Fruit fly (Drosophila melanogaster) whole organism, embryonic: ENCODE results near the gene Papss.
A peak's percentile ranks its signal among the peaks of the same experiment; 100 is the strongest.

Source experiments
- CG10431 ChIP-seq: fragments of 200-800 bp; sonication (Bioruptor generic); optimal IDR thresholded peaks from 3 replicates; lab custom pipeline; 2018; ENCODE audit warnings: missing biosample characterization, mild to moderate bottlenecking, missing genetic modification characterization
- CG10654 ChIP-seq: fragments of 200-800 bp; sonication (Bioruptor generic); optimal IDR thresholded peaks from 2 replicates; lab custom pipeline; 2016; ENCODE audit warnings: missing biosample characterization, missing genetic modification characterization
- CG10979 ChIP-seq: fragments of 200-800 bp; sonication (Bioruptor generic); optimal IDR thresholded peaks from 2 replicates; lab custom pipeline; 2018; ENCODE audit warnings: missing biosample characterization, mild to moderate bottlenecking, missing genetic modification characterization, moderate library complexity
- CG11398 ChIP-seq: fragments of 200-800 bp; sonication (Bioruptor generic); optimal IDR thresholded peaks from 2 replicates; lab custom pipeline; 2016; ENCODE audit warnings: missing biosample characterization, missing genetic modification characterization
- CG12942 ChIP-seq: fragments of 200-800 bp; sonication (Bioruptor generic); optimal IDR thresholded peaks from 3 replicates; lab custom pipeline; 2016; ENCODE audit warnings: missing biosample characterization, missing genetic modification characterization
- CG13123 ChIP-seq: fragments of 200-800 bp; sonication (Bioruptor generic); optimal IDR thresholded peaks from 2 replicates; lab custom pipeline; 2016; ENCODE audit warnings: missing biosample characterization, missing genetic modification characterization
- CG15479 ChIP-seq: fragments of 200-800 bp; sonication (Bioruptor generic); optimal IDR thresholded peaks from 3 replicates; lab custom pipeline; 2019; ENCODE audit warnings: missing biosample characterization, mild to moderate bottlenecking, missing genetic modification characterization, moderate library complexity
- CG16779 ChIP-seq: fragments of 200-800 bp; sonication (Bioruptor generic); IDR thresholded peaks from 2 replicates; pipeline ENCODE4 v1.3.6; 2022; ENCODE audit warnings: missing biosample characterization, missing genetic modification characterization
- CG17385 ChIP-seq: fragments of 200-800 bp; sonication (Bioruptor generic); optimal IDR thresholded peaks from 3 replicates; lab custom pipeline; 2018; ENCODE audit warnings: missing biosample characterization, mild to moderate bottlenecking, missing genetic modification characterization
- CG17612 ChIP-seq: fragments of 200-800 bp; sonication (Bioruptor generic); IDR thresholded peaks from 2 replicates; pipeline ENCODE4 v1.3.6; 2022; ENCODE audit warnings: missing biosample characterization, missing genetic modification characterization
- CG18599 ChIP-seq: fragments of 200-800 bp; sonication (Bioruptor generic); optimal IDR thresholded peaks from 3 replicates; lab custom pipeline; 2017; ENCODE audit warnings: missing biosample characterization, missing genetic modification characterization, mild to moderate bottlenecking, moderate library complexity, missing genetic modification reagents
- CG2875 ChIP-seq: fragments of 200-800 bp; sonication (Bioruptor generic); optimal IDR thresholded peaks from 2 replicates; lab custom pipeline; 2017; ENCODE audit warnings: missing biosample characterization, mild to moderate bottlenecking, missing genetic modification characterization, missing genetic modification reagents
- CG2889 ChIP-seq: fragments of 200-800 bp; sonication (Bioruptor generic); IDR thresholded peaks from 3 replicates; pipeline ENCODE4 v1.3.6; 2022; ENCODE audit warnings: missing biosample characterization, missing genetic modification characterization
- CG30431 ChIP-seq: fragments of 200-800 bp; sonication (Bioruptor generic); optimal IDR thresholded peaks from 2 replicates; lab custom pipeline; 2017; ENCODE audit warnings: missing biosample characterization, missing genetic modification characterization
- CG33557 ChIP-seq: fragments of 200-800 bp; sonication (Bioruptor generic); optimal IDR thresholded peaks from 2 replicates; lab custom pipeline; 2019; ENCODE audit warnings: missing biosample characterization, mild to moderate bottlenecking, missing genetic modification characterization, moderate library complexity
- CG34224 ChIP-seq: fragments of 200-800 bp; sonication (Bioruptor generic); IDR thresholded peaks from 3 replicates; pipeline ENCODE4 v1.3.6; 2022; ENCODE audit warnings: missing biosample characterization, missing genetic modification characterization; ENCODE audit not compliant: partially characterized antibody
- CG3847 ChIP-seq: fragments of 200-800 bp; sonication (Bioruptor generic); IDR thresholded peaks from 2 replicates; pipeline ENCODE4 v1.3.6; 2022; ENCODE audit warnings: missing biosample characterization, missing genetic modification characterization
- CG43689 ChIP-seq: fragments of 200-800 bp; sonication (Bioruptor generic); IDR thresholded peaks from 2 replicates; pipeline ENCODE4 v1.3.6; 2022; ENCODE audit warnings: missing biosample characterization, missing genetic modification characterization
- CG4404 ChIP-seq: fragments of 200-800 bp; sonication (Bioruptor generic); IDR thresholded peaks from 2 replicates; pipeline ENCODE4 v1.3.6; 2022; ENCODE audit warnings: missing biosample characterization, missing genetic modification characterization
- CG4617 ChIP-seq: fragments of 200-800 bp; sonication (Bioruptor generic); optimal IDR thresholded peaks from 3 replicates; lab custom pipeline; 2016; ENCODE audit warnings: missing biosample characterization, missing genetic modification characterization, borderline replicate concordance
- CG4730 ChIP-seq: fragments of 200-800 bp; sonication (Bioruptor generic); IDR thresholded peaks from 2 replicates; pipeline ENCODE4 v1.3.6; 2022; ENCODE audit warnings: missing biosample characterization, missing genetic modification characterization
- CG5953 ChIP-seq: fragments of 200-800 bp; sonication (Bioruptor generic); IDR thresholded peaks from 2 replicates; pipeline ENCODE4 v1.3.6; 2022; ENCODE audit warnings: missing biosample characterization, missing genetic modification characterization
- CG7928 ChIP-seq: fragments of 200-800 bp; sonication (Bioruptor generic); optimal IDR thresholded peaks from 2 replicates; lab custom pipeline; 2017; ENCODE audit warnings: missing biosample characterization, mild to moderate bottlenecking, missing genetic modification characterization
- CG9932 ChIP-seq: fragments of 200-800 bp; sonication (Bioruptor generic); IDR thresholded peaks from 2 replicates; pipeline ENCODE4 v1.3.6; 2022; ENCODE audit warnings: missing biosample characterization, missing genetic modification characterization
- Chrac-16 ChIP-seq: fragments of 200-800 bp; sonication (Bioruptor generic); optimal IDR thresholded peaks from 3 replicates; lab custom pipeline; 2016; ENCODE audit warnings: missing biosample characterization, missing genetic modification characterization
- Dad ChIP-seq: fragments of 200-800 bp; sonication (Bioruptor generic); optimal IDR thresholded peaks from 3 replicates; lab custom pipeline; 2016; ENCODE audit warnings: missing biosample characterization, missing genetic modification characterization
- Doc3 ChIP-seq: fragments of 200-800 bp; sonication (Bioruptor generic); IDR thresholded peaks from 3 replicates; pipeline ENCODE4 v1.3.6; 2022; ENCODE audit warnings: missing biosample characterization, missing genetic modification characterization; ENCODE audit not compliant: partially characterized antibody
- Dref ChIP-seq: fragments of 200-800 bp; sonication (Bioruptor generic); IDR thresholded peaks from 2 replicates; pipeline ENCODE4 v1.3.6; 2022; ENCODE audit warnings: missing biosample characterization, missing genetic modification characterization
- Hr39 ChIP-seq: fragments of >200 bp; optimal IDR thresholded peaks from 2 replicates; lab custom pipeline; 2017
- MBD-R2 ChIP-seq: fragments of 200-800 bp; sonication (Bioruptor generic); IDR thresholded peaks from 2 replicates; pipeline ENCODE4 v1.3.6; 2022; ENCODE audit warnings: missing biosample characterization, missing genetic modification characterization
- amos ChIP-seq: fragments of 200-800 bp; sonication (Bioruptor generic); IDR thresholded peaks from 2 replicates; pipeline ENCODE4 v1.3.6; 2022; ENCODE audit warnings: missing biosample characterization, missing genetic modification characterization; ENCODE audit not compliant: partially characterized antibody
- bab2 ChIP-seq: fragments of 200-800 bp; sonication (Bioruptor generic); optimal IDR thresholded peaks from 2 replicates; lab custom pipeline; 2016; ENCODE audit warnings: missing biosample characterization, missing genetic modification characterization
- bcd ChIP-seq: fragments of 200-800 bp; sonication (Bioruptor generic); optimal IDR thresholded peaks from 2 replicates; lab custom pipeline; 2017; ENCODE audit warnings: missing biosample characterization, mild to moderate bottlenecking, missing genetic modification characterization
- caup ChIP-seq: fragments of 200-800 bp; sonication (Bioruptor generic); optimal IDR thresholded peaks from 3 replicates; lab custom pipeline; 2017; ENCODE audit warnings: missing biosample characterization, mild to moderate bottlenecking, missing genetic modification characterization, moderate library complexity; ENCODE audit not compliant: severe bottlenecking
- chif ChIP-seq, 2 experiments: fragments of 200-800 bp; sonication (Bioruptor generic); optimal IDR thresholded peaks; 3 replicates each; lab custom pipeline; 2016; ENCODE audit warnings: missing biosample characterization in 2 of 2, missing genetic modification characterization in 2 of 2
- dati ChIP-seq: fragments of 200-800 bp; sonication (Bioruptor generic); IDR thresholded peaks from 2 replicates; pipeline ENCODE4 v1.3.6; 2022; ENCODE audit warnings: missing biosample characterization, missing genetic modification characterization
- en ChIP-seq: fragments of 200-800 bp; sonication (Bioruptor generic); optimal IDR thresholded peaks from 2 replicates; lab custom pipeline; 2016; ENCODE audit warnings: missing biosample characterization, missing genetic modification characterization
- ftz-f1 ChIP-seq: fragments of 200-800 bp; sonication (Bioruptor generic); optimal IDR thresholded peaks from 2 replicates; lab custom pipeline; 2016; ENCODE audit warnings: missing biosample characterization, missing genetic modification characterization
- gcm ChIP-seq: fragments of 200-800 bp; sonication (Bioruptor generic); optimal IDR thresholded peaks from 2 replicates; lab custom pipeline; 2019; ENCODE audit warnings: missing biosample characterization, mild to moderate bottlenecking, missing genetic modification characterization, moderate library complexity
- ind ChIP-seq: fragments of 200-800 bp; sonication (Bioruptor generic); optimal IDR thresholded peaks from 3 replicates; lab custom pipeline; 2016; ENCODE audit warnings: missing biosample characterization, missing genetic modification characterization
- insv ChIP-seq, 2 experiments: fragments of 200-800 bp; sonication (Bioruptor generic); optimal IDR thresholded peaks; 3 replicates each; lab custom pipeline; 2016 to 2018; ENCODE audit warnings: missing biosample characterization in 2 of 2, missing genetic modification characterization in 2 of 2
- jing ChIP-seq: fragments of 200-800 bp; sonication (Bioruptor generic); optimal IDR thresholded peaks from 2 replicates; lab custom pipeline; 2018; ENCODE audit warnings: missing biosample characterization, mild to moderate bottlenecking, missing genetic modification characterization
- maf-S ChIP-seq: fragments of 200-800 bp; sonication (Bioruptor generic); optimal IDR thresholded peaks from 2 replicates; lab custom pipeline; 2016; ENCODE audit warnings: missing biosample characterization, missing genetic modification characterization
- oc ChIP-seq: fragments of 200-800 bp; sonication (Bioruptor generic); optimal IDR thresholded peaks from 2 replicates; lab custom pipeline; 2018; ENCODE audit warnings: missing biosample characterization, mild to moderate bottlenecking, missing genetic modification characterization, moderate library complexity
- pzg ChIP-seq: fragments of 200-800 bp; sonication (Bioruptor generic); optimal IDR thresholded peaks from 3 replicates; lab custom pipeline; 2018; ENCODE audit warnings: missing biosample characterization, mild to moderate bottlenecking, missing genetic modification characterization, moderate library complexity
- stc ChIP-seq: fragments of 200-800 bp; sonication (Bioruptor generic); IDR thresholded peaks from 2 replicates; pipeline ENCODE4 v1.3.6; 2022; ENCODE audit warnings: missing biosample characterization, missing genetic modification characterization
- sug ChIP-seq: fragments of 200-800 bp; optimal IDR thresholded peaks from 2 replicates; lab custom pipeline; 2019; ENCODE audit warnings: missing biosample characterization, mild to moderate bottlenecking, missing genetic modification characterization, moderate library complexity
- unc-4 ChIP-seq: fragments of 200-800 bp; sonication (Bioruptor generic); IDR thresholded peaks from 2 replicates; pipeline ENCODE4 v1.3.6; 2022; ENCODE audit warnings: missing biosample characterization, missing genetic modification characterization; ENCODE audit not compliant: partially characterized antibody
- yki ChIP-seq: fragments of >200 bp; optimal IDR thresholded peaks from 3 replicates; lab custom pipeline; 2018

The Papss gene

DNA sequence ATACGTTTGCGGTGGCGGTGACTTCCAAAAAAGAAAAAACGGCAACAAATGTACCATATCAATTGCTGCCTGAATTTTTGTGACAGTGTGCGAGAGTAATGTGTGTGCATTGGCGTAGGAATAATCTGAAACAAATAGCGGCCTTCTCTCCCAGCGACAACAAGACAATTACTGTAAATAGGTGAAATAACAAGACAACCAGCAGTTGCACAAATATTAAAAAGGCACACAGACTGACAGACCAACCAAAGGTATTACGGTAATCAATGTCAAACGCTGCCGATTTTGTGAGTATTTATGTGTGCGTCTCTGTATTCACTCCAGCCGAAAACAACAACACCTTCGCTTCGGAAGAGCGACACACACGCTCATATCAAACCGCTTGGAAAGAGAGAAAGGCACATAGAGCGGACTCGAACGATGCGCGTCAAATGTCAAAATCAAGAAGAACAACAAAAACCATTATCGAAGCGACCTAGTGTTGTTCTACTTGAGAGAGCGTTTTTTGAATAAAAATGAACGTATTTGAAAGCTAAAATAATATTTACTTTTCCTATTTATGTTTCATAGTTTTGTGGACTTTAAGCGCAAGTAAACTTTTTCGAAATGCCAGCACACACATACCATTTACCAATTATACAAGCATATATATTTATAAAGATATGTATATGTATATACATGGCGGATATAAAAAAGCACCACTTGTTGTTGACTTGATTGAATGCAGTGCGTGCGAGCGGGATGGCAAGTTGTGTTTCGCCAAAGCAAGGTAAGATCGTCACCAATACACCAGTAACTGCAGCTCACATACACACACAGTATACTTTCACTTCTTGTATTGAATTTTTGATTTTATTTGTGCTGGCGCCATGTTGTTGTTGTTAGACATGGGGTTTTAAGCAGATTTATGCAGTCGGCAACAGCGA, 62.0 kb downstream of the Papss start:
- no peak for TF ChIP-seq dati
- TF ChIP-seq bcd (GFP tag; lab: Kevin White, UChicago) = peak; percentile 66
- TF ChIP-seq CG5953 (GFP tag; lab: Robert Waterston, UW) = peak; percentile 53; the same call in 1 of the 2 replicates
- TF ChIP-seq sug (tag; lab: Kevin White, UChicago) = peak; percentile 73
- TF ChIP-seq Dad (GFP tag; lab: Kevin White, UChicago) = peak; percentile 22
- peak; percentile 12 for TF ChIP-seq CG4617 (GFP tag; lab: Kevin White, UChicago)
- TF ChIP-seq CG7928 (GFP tag; lab: Kevin White, UChicago) = no peak
- TF ChIP-seq bab2 (GFP tag; lab: Kevin White, UChicago) = peak; percentile 78
- no peak for TF ChIP-seq CG2889
- no peak for TF ChIP-seq Doc3 (GFP tag; lab: Robert Waterston, UW)
- TF ChIP-seq caup (GFP tag; lab: Kevin White, UChicago) = peak; percentile 88
- no peak for TF ChIP-seq CG43689 (GFP tag; lab: Robert Waterston, UW)
- peak; percentile 66 for TF ChIP-seq CG10654 (GFP tag; lab: Kevin White, UChicago)
- TF ChIP-seq CG10431 (GFP tag; lab: Kevin White, UChicago) = peak; percentile 78
- TF ChIP-seq en = peak; percentile 50
- TF ChIP-seq amos (GFP tag; lab: Robert Waterston, UW) = no peak
- no peak for TF ChIP-seq unc-4
- TF ChIP-seq CG16779 = peak; percentile 44; the same call in 1 of the 2 replicates
- TF ChIP-seq maf-S (GFP tag; lab: Kevin White, UChicago) = peak; percentile 53
- TF ChIP-seq ind (GFP tag; lab: Kevin White, UChicago) = peak; percentile 25
- no peak; the same call in 1 of the 2 replicates for TF ChIP-seq CG17612
- TF ChIP-seq CG33557 (GFP tag; lab: Kevin White, UChicago) = peak; percentile 41
- TF ChIP-seq MBD-R2 = peak; percentile 12; the same call in 1 of the 2 replicates
- no peak for TF ChIP-seq yki (lab: Kevin White, UChicago)
- TF ChIP-seq Dref (GFP tag; lab: Robert Waterston, UW) = no peak
- TF ChIP-seq CG34224 (GFP tag; lab: Robert Waterston, UW) = no peak; the same call in 2 of the 3 replicates
- TF ChIP-seq CG2875 (GFP tag; lab: Kevin White, UChicago) = peak; percentile 75
- peak; percentile 81 for TF ChIP-seq CG11398 (GFP tag; lab: Kevin White, UChicago)
- no peak for TF ChIP-seq CG30431 (GFP tag; lab: Kevin White, UChicago)
- TF ChIP-seq CG9932 (GFP tag; lab: Robert Waterston, UW) = 0 out of 2 replicates have a peak, but pooled peaks have one; percentile 11
- no peak for TF ChIP-seq CG4730
- TF ChIP-seq CG12942 (GFP tag; lab: Kevin White, UChicago) = no peak
- no peak for TF ChIP-seq jing
- TF ChIP-seq CG17385 (GFP tag; lab: Kevin White, UChicago) = peak; percentile 37
- peak; percentile 34 to 43 for TF ChIP-seq chif (GFP tag; optimal IDR thresholded peaks at IDR 0.05; lab: Kevin White, UChicago)
- TF ChIP-seq CG13123 = peak; percentile 76
- peak; percentile 60 for TF ChIP-seq CG15479 (GFP tag; lab: Kevin White, UChicago)
- TF ChIP-seq Hr39 (lab: Kevin White, UChicago) = no peak
- no peak for TF ChIP-seq Chrac-16 (GFP tag; lab: Kevin White, UChicago)
- TF ChIP-seq gcm (GFP tag; lab: Kevin White, UChicago) = peak; percentile 43
- peak; percentile 6 for TF ChIP-seq pzg (GFP tag; lab: Kevin White, UChicago)
- peak; percentile 88 for TF ChIP-seq CG18599 (GFP tag; lab: Kevin White, UChicago)
- no peak; the same call in 1 of the 2 replicates for TF ChIP-seq CG3847 (GFP tag; lab: Robert Waterston, UW)
- peak; percentile 66 for TF ChIP-seq stc (GFP tag; lab: Robert Waterston, UW)
- no peak for TF ChIP-seq CG4404
- TF ChIP-seq insv (GFP tag; optimal IDR thresholded peaks at IDR 0.05; lab: Kevin White, UChicago) = peak in 1 of 2 experiments; percentile 43
- peak; percentile 72 for TF ChIP-seq ftz-f1 (GFP tag; lab: Kevin White, UChicago)
- TF ChIP-seq oc (tag; lab: Kevin White, UChicago) = peak; percentile 71
- TF ChIP-seq CG10979 = peak; percentile 22
